Worm (Caenorhabditis elegans) whole organism, young adult: ENCODE measurements around the gene mboa-4.

Source experiments
- B0019.2 ChIP-seq: fragments of 200-800 bp; sonication (Bioruptor generic); conservative IDR thresholded peaks from 2 replicates; pipeline ENCODE4 v1.3.6; 2022; ENCODE audit warnings: missing genetic modification reagents, missing genetic modification characterization, missing compliant biosample characterization
- B0035.1 ChIP-seq: sonication (generic microtip); optimal IDR thresholded peaks from 2 replicates; lab custom pipeline; 2016; ENCODE audit warnings: missing genetic modification characterization, mild to moderate bottlenecking, missing compliant biosample characterization, missing genotype, missing genetic modification reagents
- B0261.1 ChIP-seq: sonication (generic microtip); optimal IDR thresholded peaks from 2 replicates; lab custom pipeline; 2016; ENCODE audit warnings: mild to moderate bottlenecking, missing genetic modification characterization, moderate library complexity, missing compliant biosample characterization
- C17E4.6 ChIP-seq: fragments of 200-800 bp; sonication (Bioruptor generic); IDR thresholded peaks from 2 replicates; pipeline ENCODE4 v1.3.6; 2022; ENCODE audit warnings: missing genetic modification reagents, missing genetic modification characterization, missing compliant biosample characterization
- F22D6.2 ChIP-seq: sonication (generic microtip); optimal IDR thresholded peaks from 2 replicates; lab custom pipeline; 2016; ENCODE audit warnings: mild to moderate bottlenecking, missing genetic modification characterization, missing compliant biosample characterization
- F23B12.7 ChIP-seq: sonication (generic microtip); optimal IDR thresholded peaks from 2 replicates; lab custom pipeline; 2017; ENCODE audit warnings: missing genetic modification characterization, mild to moderate bottlenecking, missing compliant biosample characterization, antibody characterized with exemption, moderate library complexity; ENCODE audit not compliant: insufficient read depth
- F33H1.4 ChIP-seq: fragments of 200-800 bp; sonication (Bioruptor generic); IDR thresholded peaks from 2 replicates; pipeline ENCODE4 v1.3.6; 2022; ENCODE audit warnings: missing genetic modification reagents, missing genetic modification characterization, missing compliant biosample characterization
- F37B4.10 ChIP-seq: fragments of 200-800 bp; sonication (Bioruptor generic); IDR thresholded peaks from 2 replicates; pipeline ENCODE4 v1.3.6; 2022; ENCODE audit warnings: missing genetic modification characterization, missing compliant biosample characterization
- F52B5.7 ChIP-seq: sonication (generic microtip); optimal IDR thresholded peaks from 2 replicates; lab custom pipeline; 2016; ENCODE audit warnings: mild to moderate bottlenecking, missing genetic modification characterization, missing compliant biosample characterization
- F55B11.4 ChIP-seq: sonication (generic microtip); optimal IDR thresholded peaks from 2 replicates; lab custom pipeline; 2016; ENCODE audit warnings: missing compliant biosample characterization, missing genetic modification characterization, borderline replicate concordance; ENCODE audit not compliant: insufficient read depth
- K11D2.4 ChIP-seq: fragments of 200-800 bp; sonication (Bioruptor generic); IDR thresholded peaks from 2 replicates; pipeline ENCODE4 v1.3.6; 2022; ENCODE audit warnings: missing genetic modification reagents, missing genetic modification characterization, missing compliant biosample characterization
- K12H6.12 ChIP-seq: fragments of 200-800 bp; sonication (Bioruptor generic); optimal IDR thresholded peaks from 2 replicates; lab custom pipeline; 2018; ENCODE audit warnings: mild to moderate bottlenecking, missing genetic modification characterization, missing compliant biosample characterization
- Y53F4B.3 ChIP-seq: fragments of 200-800 bp; sonication (Bioruptor generic); IDR thresholded peaks from 2 replicates; pipeline ENCODE4 v1.3.6; 2022; ENCODE audit warnings: missing genetic modification reagents, missing genetic modification characterization, missing compliant biosample characterization
- Y53G8AR.9 ChIP-seq: fragments of 200-800 bp; sonication (Bioruptor generic); conservative IDR thresholded peaks from 2 replicates; pipeline ENCODE4 v1.3.6; 2022; ENCODE audit warnings: missing genetic modification reagents, missing genetic modification characterization, missing compliant biosample characterization
- Y56A3A.18 ChIP-seq: fragments of 200-800 bp; sonication (Bioruptor generic); IDR thresholded peaks from 2 replicates; pipeline ENCODE4 v1.3.6; 2022; ENCODE audit warnings: missing genetic modification reagents, missing genetic modification characterization, missing compliant biosample characterization
- Y95B8A.8 ChIP-seq: fragments of 200-800 bp; sonication (Bioruptor generic); IDR thresholded peaks from 2 replicates; pipeline ENCODE4 v1.3.6; 2022; ENCODE audit warnings: missing genetic modification reagents, missing genetic modification characterization, missing compliant biosample characterization
- akir-1 ChIP-seq: fragments of 200-800 bp; sonication (Bioruptor generic); optimal IDR thresholded peaks from 2 replicates; lab custom pipeline; 2018; ENCODE audit warnings: mild to moderate bottlenecking, missing genetic modification characterization, moderate library complexity, missing compliant biosample characterization
- atf-7 ChIP-seq: sonication (generic microtip); optimal IDR thresholded peaks from 2 replicates; lab custom pipeline; 2017; ENCODE audit warnings: mild to moderate bottlenecking, missing genetic modification characterization, missing compliant biosample characterization
- attf-3 ChIP-seq: fragments of 200-800 bp; sonication (Bioruptor generic); conservative IDR thresholded peaks from 2 replicates; pipeline ENCODE4 v1.3.6; 2022; ENCODE audit warnings: missing genetic modification reagents, missing genetic modification characterization, missing compliant biosample characterization
- attf-5 ChIP-seq: fragments of 200-800 bp; sonication (Bioruptor generic); optimal IDR thresholded peaks from 2 replicates; lab custom pipeline; 2018; ENCODE audit warnings: mild to moderate bottlenecking, missing genetic modification characterization, missing compliant biosample characterization
- ccch-3 ChIP-seq: fragments of 200-800 bp; sonication (Bioruptor generic); optimal IDR thresholded peaks from 2 replicates; lab custom pipeline; 2018; ENCODE audit warnings: mild to moderate bottlenecking, missing genetic modification characterization, missing compliant biosample characterization
- cebp-1 ChIP-seq, 2 experiments: fragments of 200-800 bp in 1 of 2; sonication (Bioruptor generic) in 1 of 2; sonication (generic microtip) in 1 of 2; IDR thresholded peaks in 1 of 2; optimal IDR thresholded peaks in 1 of 2; 2 replicates each; pipeline versions ENCODE4 v1.3.6 to Lab custom; 2017 to 2022; ENCODE audit warnings: missing compliant biosample characterization in 2 of 2, missing genetic modification characterization in 2 of 2, mild to moderate bottlenecking in 1 of 2, missing genetic modification reagents in 1 of 2, moderate library complexity in 1 of 2
- cebp-2 ChIP-seq: fragments of 200-800 bp; sonication (Bioruptor generic); IDR thresholded peaks from 2 replicates; pipeline ENCODE4 v1.3.6; 2022; ENCODE audit warnings: missing genetic modification characterization, missing compliant biosample characterization
- ceh-79 ChIP-seq: sonication (generic microtip); optimal IDR thresholded peaks from 2 replicates; lab custom pipeline; 2017; ENCODE audit warnings: mild to moderate bottlenecking, missing genetic modification characterization, missing compliant biosample characterization
- die-1 ChIP-seq: sonication (generic microtip); optimal IDR thresholded peaks from 2 replicates; lab custom pipeline; 2016; ENCODE audit warnings: missing genotype, mild to moderate bottlenecking, missing genetic modification characterization, missing compliant biosample characterization
- dpl-1 ChIP-seq: fragments of 150-350 bp; optimal IDR thresholded peaks from 2 replicates; lab custom pipeline; 2014; ENCODE audit warnings: missing biosample characterization, missing genetic modification reagents, missing genetic modification characterization
- egl-18 ChIP-seq: fragments of 200-800 bp; sonication (Bioruptor generic); IDR thresholded peaks from 2 replicates; pipeline ENCODE4 v1.3.6; 2022; ENCODE audit warnings: missing genetic modification reagents, missing genetic modification characterization, missing compliant biosample characterization
- ets-4 ChIP-seq: fragments of 200-800 bp; sonication (Bioruptor generic); optimal IDR thresholded peaks from 2 replicates; lab custom pipeline; 2018; ENCODE audit warnings: mild to moderate bottlenecking, missing genetic modification characterization, missing compliant biosample characterization
- hlh-26 ChIP-seq: fragments of 200-800 bp; sonication (Bioruptor generic); conservative IDR thresholded peaks from 2 replicates; pipeline ENCODE4 v1.3.6; 2022; ENCODE audit warnings: missing genetic modification reagents, missing genetic modification characterization, missing compliant biosample characterization
- hmg-20 ChIP-seq: fragments of 200-800 bp; sonication (Bioruptor generic); IDR thresholded peaks from 2 replicates; pipeline ENCODE4 v1.3.6; 2022; ENCODE audit warnings: missing genetic modification reagents, missing genetic modification characterization, missing compliant biosample characterization
- let-607 ChIP-seq, 2 experiments: fragments of 200-800 bp in 1 of 2; sonication (Bioruptor generic) in 1 of 2; sonication (generic microtip) in 1 of 2; optimal IDR thresholded peaks; 2 replicates each; lab custom pipeline; 2016 to 2018; ENCODE audit warnings: mild to moderate bottlenecking in 2 of 2, missing compliant biosample characterization in 2 of 2, missing genetic modification characterization in 2 of 2, moderate library complexity in 2 of 2, missing genotype in 1 of 2
- lin-26 ChIP-seq: fragments of 200-800 bp; sonication (Bioruptor generic); IDR thresholded peaks from 2 replicates; pipeline ENCODE4 v1.3.6; 2022; ENCODE audit warnings: missing genetic modification reagents, missing genetic modification characterization, missing compliant biosample characterization
- lir-1 ChIP-seq: fragments of 200-800 bp; sonication (Bioruptor generic); conservative IDR thresholded peaks from 2 replicates; pipeline ENCODE4 v1.3.6; 2022; ENCODE audit warnings: missing genetic modification reagents, missing genetic modification characterization, missing compliant biosample characterization
- madf-3 ChIP-seq: fragments of 200-800 bp; sonication (Bioruptor generic); IDR thresholded peaks from 2 replicates; pipeline ENCODE4 v1.3.6; 2022; ENCODE audit warnings: missing genetic modification reagents, missing genetic modification characterization, missing compliant biosample characterization
- mcd-1 ChIP-seq: fragments of 200-800 bp; sonication (Bioruptor generic); IDR thresholded peaks from 2 replicates; pipeline ENCODE4 v1.3.6; 2022; ENCODE audit warnings: missing genetic modification reagents, missing genetic modification characterization, missing compliant biosample characterization
- mel-28 ChIP-seq: sonication (generic microtip); optimal IDR thresholded peaks from 2 replicates; lab custom pipeline; 2016; ENCODE audit warnings: borderline replicate concordance, mild to moderate bottlenecking, missing genetic modification characterization, missing compliant biosample characterization
- nfya-2 ChIP-seq: fragments of 200-800 bp; sonication (Bioruptor generic); IDR thresholded peaks from 2 replicates; pipeline ENCODE4 v1.3.6; 2022; ENCODE audit warnings: missing genetic modification reagents, missing genetic modification characterization, missing compliant biosample characterization
- nfyb-1 ChIP-seq: fragments of 200-800 bp; sonication (Bioruptor generic); IDR thresholded peaks from 2 replicates; pipeline ENCODE4 v1.3.6; 2022; ENCODE audit warnings: missing genetic modification reagents, missing genetic modification characterization, missing compliant biosample characterization
- nhr-179 ChIP-seq: sonication (generic microtip); optimal IDR thresholded peaks from 2 replicates; lab custom pipeline; 2016; ENCODE audit warnings: mild to moderate bottlenecking, missing genetic modification characterization, missing compliant biosample characterization
- rcor-1 ChIP-seq: fragments of 200-800 bp; sonication (Bioruptor generic); IDR thresholded peaks from 2 replicates; pipeline ENCODE4 v1.3.6; 2022; ENCODE audit warnings: missing genetic modification reagents, missing genetic modification characterization, missing compliant biosample characterization
- rpc-1 ChIP-seq, 2 experiments: fragments of 150-350 bp in 1 of 2; sonication (generic microtip) in 1 of 2; optimal IDR thresholded peaks; 2 replicates each; lab custom pipeline; 2014 to 2018; ENCODE audit warnings: missing biosample characterization in 1 of 2, missing genetic modification characterization in 1 of 2, missing genetic modification reagents in 1 of 2, missing genotype in 1 of 2
- sdz-38 ChIP-seq: sonication (generic microtip); optimal IDR thresholded peaks from 2 replicates; lab custom pipeline; 2016; ENCODE audit warnings: missing genotype, missing genetic modification characterization, missing compliant biosample characterization
- snpc-1.3 ChIP-seq: sonication (generic microtip); optimal IDR thresholded peaks from 2 replicates; lab custom pipeline; 2017; ENCODE audit warnings: missing genetic modification characterization, mild to moderate bottlenecking, missing compliant biosample characterization, antibody characterized with exemption, moderate library complexity, missing genotype, missing genetic modification reagents; ENCODE audit not compliant: insufficient read depth
- zfh-2 ChIP-seq: fragments of 200-800 bp; sonication (Bioruptor generic); conservative IDR thresholded peaks from 2 replicates; pipeline ENCODE4 v1.3.6; 2022; ENCODE audit warnings: missing genetic modification reagents, missing genetic modification characterization, missing compliant biosample characterization
- ztf-18 ChIP-seq: sonication (generic microtip); optimal IDR thresholded peaks from 2 replicates; lab custom pipeline; 2016; ENCODE audit warnings: missing genotype, mild to moderate bottlenecking, missing genetic modification characterization, missing compliant biosample characterization
- ztf-22 ChIP-seq: fragments of 200-800 bp; sonication (Bioruptor generic); optimal IDR thresholded peaks from 2 replicates; lab custom pipeline; 2018; ENCODE audit warnings: mild to moderate bottlenecking, missing genetic modification characterization, moderate library complexity, missing compliant biosample characterization

mboa-4 gene

DNA sequence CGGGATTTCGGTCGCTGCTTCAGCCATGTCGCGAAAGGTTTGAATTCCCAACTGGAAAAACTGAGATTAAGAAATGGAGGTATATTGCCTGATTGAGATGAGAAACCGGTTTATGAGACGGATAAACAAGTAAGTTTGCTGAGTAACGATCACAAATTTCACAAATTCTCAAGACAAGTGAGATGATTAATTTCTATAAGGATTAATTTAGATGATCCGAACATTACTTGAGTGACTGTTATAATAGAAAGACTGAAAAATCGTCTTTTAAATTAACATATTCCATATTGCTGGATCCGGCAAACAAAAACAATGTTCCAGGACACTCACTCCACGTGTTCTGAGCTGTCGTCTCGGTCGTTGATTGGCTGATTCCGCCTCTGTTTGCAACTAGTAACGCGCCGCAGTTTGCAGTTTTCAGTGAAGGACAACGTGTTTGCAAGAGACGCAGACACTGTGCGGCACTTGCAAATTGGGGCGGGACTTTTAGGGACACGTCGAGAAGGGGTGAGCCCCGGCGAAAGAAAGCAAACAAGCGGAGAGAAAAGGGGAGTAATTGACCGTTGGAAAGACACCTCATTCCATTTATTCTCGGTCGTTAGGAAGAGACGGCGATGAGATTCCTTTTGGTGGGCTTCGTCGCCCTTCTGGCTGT, 40.8 kb downstream of the mboa-4 start, which contains the start of the genes imp-2 and enpl-1 (continued):
- TF ChIP-seq attf-5 (GFP tag; lab: Kevin White, UChicago) (peak; percentile 88), B0035.1 (tag; lab: Kevin White, UChicago) (no peak), snpc-1.3 (tag; lab: Kevin White, UChicago) (peak; percentile 3), ccch-3 (GFP tag; lab: Kevin White, UChicago) (no peak), rcor-1 (GFP tag; lab: Robert Waterston, UW) (peak; percentile 75), cebp-2 (GFP tag; lab: Robert Waterston, UW) (no peak), nhr-179 (no peak), hmg-20 (GFP tag; lab: Robert Waterston, UW) (no peak), B0261.1 (no peak), madf-3 (GFP tag; lab: Robert Waterston, UW) (peak; percentile 72; the same call in 1 of the 2 replicates), K12H6.12 (tag; lab: Kevin White, UChicago) (peak; percentile 86), rpc-1 (optimal IDR thresholded peaks at IDR 0.05; lab: Kevin White, UChicago) (no peak), rpc-1 (tag; optimal IDR thresholded peaks at IDR 0.05; lab: Kevin White, UChicago) (peak; percentile 5), ets-4 (GFP tag; lab: Kevin White, UChicago) (peak; percentile 80), mcd-1 (GFP tag; lab: Robert Waterston, UW) (peak; percentile 82), mel-28 (no peak), nfyb-1 (GFP tag; lab: Robert Waterston, UW) (peak; percentile 100), ceh-79 (no peak), F52B5.7 (tag; lab: Kevin White, UChicago) (no peak), cebp-1 (GFP tag; IDR thresholded peaks at IDR 0.05; lab: Robert Waterston, UW) (0 out of 2 replicates have a peak, but pooled peaks have one; percentile 12), cebp-1 (tag; optimal IDR thresholded peaks at IDR 0.05; lab: Kevin White, UChicago) (peak; percentile 82), B0019.2 (no peak), lir-1 (peak; percentile 58; the same call in 1 of the 2 replicates), let-607 (tag; optimal IDR thresholded peaks at IDR 0.05; lab: Kevin White, UChicago) (peak; percentile 100), attf-3 (GFP tag; lab: Robert Waterston, UW) (no peak), dpl-1 (peak; percentile 48), egl-18 (no peak), C17E4.6 (GFP tag; lab: Robert Waterston, UW) (no peak), sdz-38 (no peak), K11D2.4 (peak; percentile 60), Y95B8A.8 (GFP tag; lab: Robert Waterston, UW) (0 out of 2 replicates have a peak, but pooled peaks have one; percentile 20), akir-1 (GFP tag; lab: Kevin White, UChicago) (peak; percentile 37), lin-26 (GFP tag; lab: Robert Waterston, UW) (peak; percentile 66; the same call in 1 of the 2 replicates), atf-7 (tag; lab: Kevin White, UChicago) (peak; percentile 63), Y53G8AR.9 (GFP tag; lab: Robert Waterston, UW) (no peak), F37B4.10 (GFP tag; lab: Robert Waterston, UW) (no peak), zfh-2 (GFP tag; lab: Robert Waterston, UW) (peak; percentile 97), F33H1.4 (GFP tag; lab: Robert Waterston, UW) (peak; percentile 63), die-1 (tag; lab: Kevin White, UChicago) (peak; percentile 12), F55B11.4 (tag; lab: Kevin White, UChicago) (no peak), nfya-2 (no peak), F22D6.2 (tag; lab: Kevin White, UChicago) (peak; percentile 51), ztf-18 (tag; lab: Kevin White, UChicago) (peak; percentile 76), hlh-26 (GFP tag; lab: Robert Waterston, UW) (no peak), F23B12.7 (tag; lab: Kevin White, UChicago) (peak; percentile 21), Y53F4B.3 (GFP tag; lab: Robert Waterston, UW) (no peak), Y56A3A.18 (no peak), ztf-22 (GFP tag; lab: Kevin White, UChicago) (peak; percentile 48)
